Worm (Caenorhabditis elegans): Measurements from ENCODE around the gene H12I13.6.

ce11 chrII:6028594-6029141 lies 49.0 kb upstream of the H12I13.6 start:
- TF ChIP-seq unc-39 (tag; optimal IDR thresholded peaks at IDR 0.05) = no peak
- no peak for TF ChIP-seq lsy-2 (tag; optimal IDR thresholded peaks at IDR 0.05)
- no peak for TF ChIP-seq sptf-1 (tag; optimal IDR thresholded peaks at IDR 0.05)
- TF ChIP-seq snpc-4 (tag; optimal IDR thresholded peaks at IDR 0.05) = no peak
- TF ChIP-seq ztf-11 (tag; optimal IDR thresholded peaks at IDR 0.05) = no peak
- no peak for TF ChIP-seq mls-2 (tag; optimal IDR thresholded peaks at IDR 0.05)
- no peak for TF ChIP-seq ces-1 (GFP tag; optimal IDR thresholded peaks at IDR 0.05)
- TF ChIP-seq mep-1 (tag; optimal IDR thresholded peaks at IDR 0.05) = no peak
